Fruit fly (Drosophila melanogaster): Measurements from ENCODE around the gene Dora.

dm6 chrX:18894146-18894545, 30.4 kb downstream of the Dora start, which contains the start of gene SdhBL:
- TF ChIP-seq CTCF (optimal IDR thresholded peaks at IDR 0.05) (no peak), CG8478 (optimal IDR thresholded peaks at IDR 0.05) (no peak)

Data from S2 (cell line).